Fruit fly (Drosophila melanogaster): Measurements from ENCODE around the gene CG46394.

CG46394 gene

DNA sequence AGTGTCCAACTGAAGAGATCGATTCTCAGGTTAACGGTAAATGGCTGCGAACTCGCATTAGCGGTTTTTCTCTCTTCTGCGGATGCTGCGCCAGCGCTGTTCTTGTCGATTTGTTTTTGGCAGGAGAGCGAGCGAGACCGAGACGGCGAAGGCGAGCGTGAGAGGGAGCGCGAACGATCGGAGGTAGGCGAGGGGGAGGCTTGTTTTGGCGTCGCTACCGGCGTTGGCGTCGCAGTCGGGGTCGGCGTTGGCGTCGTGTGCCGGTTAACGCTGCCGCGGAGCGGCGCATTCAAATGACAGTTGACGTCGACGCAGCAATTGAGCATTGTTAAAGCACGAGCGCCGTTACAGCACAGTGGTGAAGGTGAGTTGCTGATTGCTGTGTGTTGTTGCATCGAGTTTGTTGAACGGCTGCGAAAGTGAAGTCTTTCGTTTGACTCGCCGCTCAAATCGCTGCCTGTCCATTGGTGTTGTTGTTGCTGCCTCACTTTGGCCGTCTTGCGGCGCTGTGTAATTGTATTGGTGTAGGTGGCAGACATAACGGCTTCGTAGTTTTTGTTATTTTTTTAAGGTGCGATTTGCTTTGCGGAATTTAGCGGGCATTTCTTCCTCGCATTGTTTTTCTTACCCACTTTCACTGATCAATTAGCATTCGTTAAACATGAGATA is 13.2 kb upstream of the CG46394 start (continued):
- TF ChIP-seq CG14667 (GFP tag; IDR thresholded peaks at IDR 0.05) (no peak), gsb-n (tag; optimal IDR thresholded peaks at IDR 0.05) (no peak), Trl (optimal IDR thresholded peaks at IDR 0.05) (peak; percentile 39 to 55), Trl (GFP tag; optimal IDR thresholded peaks at IDR 0.05) (no peak), CG18599 (GFP tag; optimal IDR thresholded peaks at IDR 0.05) (no peak), ranshi (GFP tag; IDR thresholded peaks at IDR 0.05) (no peak), CG4707 (GFP tag; optimal IDR thresholded peaks at IDR 0.05) (no peak), CG16863 (GFP tag; optimal IDR thresholded peaks at IDR 0.05) (no peak), CG10321 (GFP tag; IDR thresholded peaks at IDR 0.05) (no peak), nau (GFP tag; optimal IDR thresholded peaks at IDR 0.05) (no peak), CG17829 (tag; optimal IDR thresholded peaks at IDR 0.05) (no peak), bbx (GFP tag; IDR thresholded peaks at IDR 0.05; ENCODE audit: partially characterized antibody) (peak; percentile 30; the same call in 1 of the 2 replicates), CG33557 (GFP tag; optimal IDR thresholded peaks at IDR 0.05) (no peak), Fer3 (tag; optimal IDR thresholded peaks at IDR 0.05) (no peak), gfzf (GFP tag; optimal IDR thresholded peaks at IDR 0.05) (no peak), Ets97D (GFP tag; optimal IDR thresholded peaks at IDR 0.05) (no peak), CG6654 (GFP tag; optimal IDR thresholded peaks at IDR 0.05) (no peak), row (GFP tag; IDR thresholded peaks at IDR 0.05) (no peak; the same call in 2 of the 3 replicates), CG2129 (GFP tag; IDR thresholded peaks at IDR 0.05; ENCODE audit: partially characterized antibody) (no peak), pzg (GFP tag; optimal IDR thresholded peaks at IDR 0.05) (no peak), Nf-YC (tag; optimal IDR thresholded peaks at IDR 0.05) (no peak), Eip74EF (GFP tag; optimal IDR thresholded peaks at IDR 0.05) (peak in 1 of 2 experiments; percentile 45), CG10959 (GFP tag; IDR thresholded peaks at IDR 0.05) (no peak), aop (GFP tag; IDR thresholded peaks at IDR 0.05) (no peak), CG12236 (GFP tag; optimal IDR thresholded peaks at IDR 0.05) (no peak), dimm (GFP tag; IDR thresholded peaks at IDR 0.05) (0 out of 2 replicates have a peak, but pooled peaks have one; percentile 16), jing (GFP tag; optimal IDR thresholded peaks at IDR 0.05) (no peak), ash1 (GFP tag; optimal IDR thresholded peaks at IDR 0.05) (no peak), sens (GFP tag) (no peak), twi (tag; optimal IDR thresholded peaks at IDR 0.05) (no peak), CG8359 (GFP tag; optimal IDR thresholded peaks at IDR 0.05; ENCODE audit: borderline replicate concordance) (no peak), mam (GFP tag; optimal IDR thresholded peaks at IDR 0.05) (no peak), CG7963 (GFP tag; IDR thresholded peaks at IDR 0.05; ENCODE audit: partially characterized antibody) (no peak), Bdp1 (GFP tag; optimal IDR thresholded peaks at IDR 0.05) (no peak), CG30403 (GFP tag; optimal IDR thresholded peaks at IDR 0.05) (no peak), CG14441 (GFP tag; IDR thresholded peaks at IDR 0.05) (no peak), al (GFP tag; IDR thresholded peaks at IDR 0.05) (no peak), gem (tag; optimal IDR thresholded peaks at IDR 0.05) (no peak), Dref (GFP tag; IDR thresholded peaks at IDR 0.05) (no peak), Tbp (GFP tag; optimal IDR thresholded peaks at IDR 0.05) (no peak), Nf-YA (GFP tag; IDR thresholded peaks at IDR 0.05) (no peak), Hr3 (GFP tag; optimal IDR thresholded peaks at IDR 0.05) (no peak), B-H1 (GFP tag; IDR thresholded peaks at IDR 0.05) (no peak; the same call in 2 of the 3 replicates), z (GFP tag; IDR thresholded peaks at IDR 0.05) (peak; percentile 42; the same call in 1 of the 3 replicates), odd (GFP tag; optimal IDR thresholded peaks at IDR 0.05) (peak; percentile 15), ems (GFP tag; optimal IDR thresholded peaks at IDR 0.05) (no peak), CG7745 (tag; optimal IDR thresholded peaks at IDR 0.05) (no peak), en (GFP tag; optimal IDR thresholded peaks at IDR 0.05) (no peak), Myb (GFP tag; optimal IDR thresholded peaks at IDR 0.05) (no peak), CG2120 (GFP tag; optimal IDR thresholded peaks at IDR 0.05) (no peak), Sry-β (GFP tag; optimal IDR thresholded peaks at IDR 0.05) (no peak)

Data from whole organism, embryonic.